Worm (Caenorhabditis elegans) whole organism, L2 larva: ENCODE data around the gene Y53C12A.8.

Experiments used
- C34F6.9 ChIP-seq: fragments of 150-350 bp; optimal IDR thresholded peaks from 2 replicates; lab custom pipeline; 2014; ENCODE audit warnings: missing biosample characterization, missing genetic modification characterization
- R02D3.7 ChIP-seq: fragments of 150-350 bp; optimal IDR thresholded peaks from 2 replicates; lab custom pipeline; 2014; ENCODE audit warnings: missing biosample characterization, missing genetic modification characterization
- Y55F3AM.14 ChIP-seq: fragments of 200-800 bp; sonication (Bioruptor generic); optimal IDR thresholded peaks from 2 replicates; lab custom pipeline; 2018; ENCODE audit warnings: mild to moderate bottlenecking, missing genetic modification characterization, missing compliant biosample characterization
- ZK546.5 ChIP-seq: sonication (generic microtip); optimal IDR thresholded peaks from 2 replicates; lab custom pipeline; 2017; ENCODE audit warnings: missing biosample characterization, missing genetic modification characterization
- alr-1 ChIP-seq: fragments of 150-350 bp; optimal IDR thresholded peaks from 2 replicates; lab custom pipeline; 2014; ENCODE audit warnings: missing biosample characterization, missing genetic modification characterization
- aly-2 ChIP-seq: fragments of 150-350 bp; optimal IDR thresholded peaks from 2 replicates; lab custom pipeline; 2014; ENCODE audit warnings: missing biosample characterization, missing genetic modification characterization
- ama-1 ChIP-seq: fragments of 150-350 bp; optimal IDR thresholded peaks from 2 replicates; lab custom pipeline; 2018; ENCODE audit warnings: inconsistent platforms
- blmp-1 ChIP-seq: sonication (generic microtip); optimal IDR thresholded peaks from 2 replicates; lab custom pipeline; 2017; ENCODE audit warnings: missing genetic modification characterization, mild to moderate bottlenecking, missing compliant biosample characterization, antibody characterized with exemption, moderate library complexity; ENCODE audit not compliant: insufficient read depth
- ceh-82 ChIP-seq: fragments of 150-350 bp; optimal IDR thresholded peaks from 2 replicates; lab custom pipeline; 2014; ENCODE audit warnings: missing biosample characterization, missing genetic modification characterization
- crh-2 ChIP-seq: sonication (generic microtip); optimal IDR thresholded peaks from 2 replicates; lab custom pipeline; 2017; ENCODE audit warnings: missing biosample characterization, missing genetic modification characterization
- dmd-4 ChIP-seq: sonication (generic microtip); optimal IDR thresholded peaks from 2 replicates; lab custom pipeline; 2017; ENCODE audit warnings: missing biosample characterization, missing genetic modification characterization
- egl-27 ChIP-seq: sonication (generic microtip); optimal IDR thresholded peaks from 3 replicates; lab custom pipeline; 2017; ENCODE audit warnings: missing biosample characterization, missing genetic modification reagents, missing genetic modification characterization
- elt-1 ChIP-seq: fragments of 150-350 bp; optimal IDR thresholded peaks from 2 replicates; lab custom pipeline; 2014; ENCODE audit warnings: missing biosample characterization, missing genetic modification characterization
- fos-1 ChIP-seq: fragments of 150-350 bp; optimal IDR thresholded peaks from 2 replicates; lab custom pipeline; 2014; ENCODE audit warnings: missing biosample characterization, missing genetic modification characterization
- gmeb-1 ChIP-seq: fragments of 150-350 bp; optimal IDR thresholded peaks from 2 replicates; lab custom pipeline; 2014; ENCODE audit warnings: missing biosample characterization, missing genetic modification characterization
- lin-11 ChIP-seq: fragments of 150-350 bp; sonication (generic microtip); optimal IDR thresholded peaks from 2 replicates; lab custom pipeline; 2014; ENCODE audit warnings: missing biosample characterization, missing genetic modification characterization, inconsistent platforms, mixed read lengths
- lin-13 ChIP-seq: fragments of 150-350 bp; optimal IDR thresholded peaks from 2 replicates; lab custom pipeline; 2014; ENCODE audit warnings: missing biosample characterization, missing genetic modification reagents, missing genetic modification characterization
- lin-39 ChIP-seq: fragments of 150-350 bp; optimal IDR thresholded peaks from 2 replicates; lab custom pipeline; 2014; ENCODE audit warnings: missing biosample characterization, missing genetic modification reagents, missing genetic modification characterization
- lsy-2 ChIP-seq, 2 experiments: fragments of 150-350 bp in 1 of 2; sonication (generic microtip) in 1 of 2; optimal IDR thresholded peaks; 2 replicates each; lab custom pipeline; 2014 to 2017; ENCODE audit warnings: missing biosample characterization in 2 of 2, missing genetic modification characterization in 2 of 2
- mab-5 ChIP-seq: fragments of 150-350 bp; optimal IDR thresholded peaks from 2 replicates; lab custom pipeline; 2014; ENCODE audit warnings: missing biosample characterization, missing genetic modification characterization
- mbf-1 ChIP-seq: sonication (generic microtip); optimal IDR thresholded peaks from 2 replicates; lab custom pipeline; 2017; ENCODE audit warnings: missing biosample characterization, missing genetic modification characterization
- mdl-1 ChIP-seq, 2 experiments: fragments of 150-350 bp in 1 of 2; sonication (generic microtip) in 1 of 2; optimal IDR thresholded peaks; 2 replicates each; lab custom pipeline; 2017; ENCODE audit warnings: missing biosample characterization in 2 of 2, missing genetic modification characterization in 2 of 2
- nhr-10 ChIP-seq: sonication (generic microtip); optimal IDR thresholded peaks from 2 replicates; lab custom pipeline; 2017; ENCODE audit warnings: missing biosample characterization, missing genetic modification characterization
- nhr-11 ChIP-seq: fragments of 150-350 bp; optimal IDR thresholded peaks from 2 replicates; lab custom pipeline; 2014; ENCODE audit warnings: missing biosample characterization, missing genetic modification characterization
- nhr-12 ChIP-seq: fragments of 150-350 bp; optimal IDR thresholded peaks from 2 replicates; lab custom pipeline; 2014; ENCODE audit warnings: missing biosample characterization, missing genetic modification characterization
- nhr-129 ChIP-seq: fragments of 150-350 bp; optimal IDR thresholded peaks from 2 replicates; lab custom pipeline; 2014; ENCODE audit warnings: missing biosample characterization, missing genetic modification characterization
- nhr-21 ChIP-seq: fragments of 150-350 bp; optimal IDR thresholded peaks from 2 replicates; lab custom pipeline; 2014; ENCODE audit warnings: missing biosample characterization, missing genetic modification characterization
- nhr-23 ChIP-seq: fragments of 150-350 bp; optimal IDR thresholded peaks from 2 replicates; lab custom pipeline; 2014; ENCODE audit warnings: missing biosample characterization, missing genetic modification reagents, missing genetic modification characterization
- nhr-6 ChIP-seq: fragments of 150-350 bp; optimal IDR thresholded peaks from 2 replicates; lab custom pipeline; 2014; ENCODE audit warnings: missing biosample characterization, missing genetic modification characterization
- nhr-77 ChIP-seq: fragments of 150-350 bp; optimal IDR thresholded peaks from 2 replicates; lab custom pipeline; 2014; ENCODE audit warnings: missing biosample characterization, missing genetic modification characterization
- peb-1 ChIP-seq: fragments of 150-350 bp; optimal IDR thresholded peaks from 2 replicates; lab custom pipeline; 2014; ENCODE audit warnings: missing biosample characterization, missing genetic modification characterization
- sem-4 ChIP-seq: fragments of 150-350 bp; optimal IDR thresholded peaks from 2 replicates; lab custom pipeline; 2014; ENCODE audit warnings: missing biosample characterization, missing genetic modification reagents, missing genetic modification characterization
- skn-1 ChIP-seq: sonication (generic microtip); optimal IDR thresholded peaks from 2 replicates; lab custom pipeline; 2017; ENCODE audit warnings: missing biosample characterization, missing genetic modification characterization
- sma-3 ChIP-seq: sonication (generic microtip); optimal IDR thresholded peaks from 2 replicates; lab custom pipeline; 2016; ENCODE audit warnings: missing genetic modification reagents, missing genetic modification characterization, missing compliant biosample characterization
- sma-9 ChIP-seq, 2 experiments: fragments of 150-350 bp in 1 of 2; sonication (generic microtip) in 1 of 2; optimal IDR thresholded peaks; 2 replicates each; lab custom pipeline; 2014 to 2016; ENCODE audit warnings: missing genetic modification characterization in 2 of 2, mild to moderate bottlenecking in 1 of 2, missing biosample characterization in 1 of 2, missing compliant biosample characterization in 1 of 2, missing genetic modification reagents in 1 of 2, moderate library complexity in 1 of 2
- snpc-4 ChIP-seq: fragments of 150-350 bp; optimal IDR thresholded peaks from 2 replicates; lab custom pipeline; 2014; ENCODE audit warnings: missing biosample characterization, missing genetic modification characterization
- unc-39 ChIP-seq: fragments of 150-350 bp; optimal IDR thresholded peaks from 2 replicates; lab custom pipeline; 2014; ENCODE audit warnings: missing biosample characterization, missing genetic modification characterization
- unc-55 ChIP-seq: fragments of 150-350 bp; sonication (generic microtip); optimal IDR thresholded peaks from 3 replicates; lab custom pipeline; 2014; ENCODE audit warnings: missing biosample characterization, missing genetic modification reagents, missing genetic modification characterization
- unc-62 ChIP-seq: fragments of 150-350 bp; optimal IDR thresholded peaks from 2 replicates; lab custom pipeline; 2014; ENCODE audit warnings: missing biosample characterization, missing genetic modification reagents, missing genetic modification characterization
- zag-1 ChIP-seq: fragments of 150-350 bp; optimal IDR thresholded peaks from 2 replicates; lab custom pipeline; 2014; ENCODE audit warnings: missing biosample characterization, missing genetic modification characterization
- ztf-1 ChIP-seq: fragments of 200-800 bp; sonication (Bioruptor generic); conservative IDR thresholded peaks from 2 replicates; pipeline ENCODE4 v1.3.6; 2022; ENCODE audit warnings: missing genetic modification characterization, missing compliant biosample characterization
- ztf-11 ChIP-seq: sonication (generic microtip); optimal IDR thresholded peaks from 2 replicates; lab custom pipeline; 2017; ENCODE audit warnings: missing biosample characterization, missing genetic modification characterization

Y53C12A.8 gene

DNA sequence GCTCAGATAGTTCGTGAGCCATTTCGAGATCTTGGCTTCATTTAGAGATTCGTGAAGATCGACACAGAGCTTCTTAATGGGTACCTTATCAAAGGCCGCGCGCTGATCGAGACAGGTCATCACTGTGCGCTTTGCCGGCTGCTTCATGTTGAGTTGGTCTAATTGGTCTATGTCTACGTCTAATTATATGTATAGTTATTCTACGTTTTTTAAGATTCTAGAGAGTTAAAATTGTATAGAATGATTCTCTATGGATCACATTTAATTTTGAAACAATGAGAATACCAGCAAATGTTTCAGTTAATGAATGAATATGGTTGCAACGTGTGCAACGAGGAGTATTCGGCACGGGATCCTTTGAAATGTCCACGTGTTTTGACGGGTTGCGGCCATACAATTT lies 25.6 kb downstream of the Y53C12A.8 start, which contains the start of gene arc-1:
Gene arc-1 (plus strand): TSS at position 301 of the 400 bp plus-strand sequence.
- TF ChIP-seq mab-5 (tag; lab: Kevin White, UChicago) (no peak), C34F6.9 (tag; lab: Kevin White, UChicago) (no peak), nhr-77 (no peak), nhr-21 (no peak), dmd-4 (tag; lab: Kevin White, UChicago) (no peak), unc-39 (tag; lab: Kevin White, UChicago) (no peak), ZK546.5 (no peak), mdl-1 (tag; optimal IDR thresholded peaks at IDR 0.05; lab: Kevin White, UChicago) (no peak), lin-13 (no peak), sma-9 (GFP tag; optimal IDR thresholded peaks at IDR 0.05; lab: Kevin White, UChicago) (no peak), sma-9 (tag; optimal IDR thresholded peaks at IDR 0.05; lab: Kevin White, UChicago) (no peak), zag-1 (no peak), lin-11 (tag; lab: Kevin White, UChicago) (no peak), nhr-12 (tag; lab: Kevin White, UChicago) (no peak), aly-2 (tag; lab: Kevin White, UChicago) (no peak), alr-1 (tag; lab: Kevin White, UChicago) (no peak), peb-1 (tag; lab: Kevin White, UChicago) (no peak)

DNA sequence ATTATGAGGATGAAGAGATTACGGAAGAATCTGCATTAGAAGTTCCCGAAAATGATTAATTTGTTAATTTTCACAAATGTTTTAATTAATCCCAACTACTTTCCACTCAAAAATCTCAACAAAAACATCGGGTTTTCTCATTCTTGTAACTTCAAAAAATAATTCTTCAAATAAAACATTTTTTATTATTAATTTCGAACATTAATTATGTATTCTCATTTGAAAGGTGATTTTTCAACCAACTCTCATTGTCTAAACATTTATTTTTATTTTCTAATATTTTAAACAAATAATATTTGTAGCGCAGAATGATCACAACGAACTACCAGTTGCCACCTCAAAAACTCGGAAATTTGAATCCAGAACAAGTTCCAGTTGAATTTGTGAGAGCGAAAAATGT lies 29.0 kb downstream of the Y53C12A.8 start, which contains the start of gene ZK1320.7:
Gene ZK1320.7 (plus strand): TSS at position 301 of the 400 bp plus-strand sequence.
- TF ChIP-seq skn-1 = no peak
- no peak for TF ChIP-seq ZK546.5
- no peak for TF ChIP-seq lin-39 (tag; lab: Kevin White, UChicago)
- TF ChIP-seq mbf-1 (tag; lab: Kevin White, UChicago) = no peak
- TF ChIP-seq sma-3 (GFP tag; lab: Kevin White, UChicago) = no peak
- TF ChIP-seq nhr-6 (tag; lab: Kevin White, UChicago) = no peak
- TF ChIP-seq unc-55 = no peak
- TF ChIP-seq lin-11 (tag; lab: Kevin White, UChicago) = no peak
- no peak for TF ChIP-seq dmd-4 (tag; lab: Kevin White, UChicago)
- no peak for TF ChIP-seq nhr-77
- no peak for TF ChIP-seq ztf-1
- no peak for TF ChIP-seq ama-1 (lab: Kevin White, UChicago)
- no peak for TF ChIP-seq unc-62 (GFP tag; lab: Kevin White, UChicago)
- no peak for TF ChIP-seq lin-13
- no peak for TF ChIP-seq Y55F3AM.14
- TF ChIP-seq elt-1 (tag; lab: Kevin White, UChicago) = no peak
- no peak for TF ChIP-seq aly-2 (tag; lab: Kevin White, UChicago)
- no peak for TF ChIP-seq alr-1 (tag; lab: Kevin White, UChicago)
- no peak for TF ChIP-seq nhr-10 (tag; lab: Kevin White, UChicago)
- no peak for TF ChIP-seq C34F6.9 (tag; lab: Kevin White, UChicago)

DNA sequence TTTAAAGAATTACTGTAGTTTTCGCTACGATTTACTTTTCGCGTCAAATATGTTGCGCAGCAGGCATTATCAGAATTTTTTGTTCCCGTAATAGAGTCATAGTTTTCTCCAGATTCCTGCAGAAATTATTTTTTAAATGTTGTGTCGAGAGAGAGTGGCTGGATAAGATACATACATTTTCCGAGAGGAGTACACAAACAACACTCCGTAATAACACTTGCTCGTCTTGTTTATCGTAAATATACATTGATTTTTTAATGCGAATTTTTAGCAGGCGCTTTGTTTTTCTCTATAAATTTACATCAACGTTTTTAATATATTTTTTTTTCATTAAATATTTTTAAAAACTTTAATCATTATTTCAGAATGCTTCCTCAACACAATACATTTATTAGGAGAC lies 31.3 kb downstream of the Y53C12A.8 start, which contains the start of gene taf-8:
Gene taf-8 (plus strand): TSS at position 360 of the 400 bp plus-strand sequence.
- TF ChIP-seq sma-9 (GFP tag; optimal IDR thresholded peaks at IDR 0.05; lab: Kevin White, UChicago) = peak; percentile 49
- TF ChIP-seq sma-9 (tag; optimal IDR thresholded peaks at IDR 0.05; lab: Kevin White, UChicago) = no peak
- TF ChIP-seq sem-4 (tag; lab: Kevin White, UChicago) = no peak
- no peak for TF ChIP-seq lin-39 (tag; lab: Kevin White, UChicago)
- TF ChIP-seq ceh-82 (tag; lab: Kevin White, UChicago) = no peak
- TF ChIP-seq snpc-4 (tag; lab: Kevin White, UChicago) = no peak
- no peak for TF ChIP-seq dmd-4 (tag; lab: Kevin White, UChicago)
- TF ChIP-seq elt-1 (tag; lab: Kevin White, UChicago) = no peak
- TF ChIP-seq unc-55 = peak; percentile 83
- TF ChIP-seq lsy-2 (tag; optimal IDR thresholded peaks at IDR 0.05; lab: Kevin White, UChicago) = peak; percentile 5 to 85
- TF ChIP-seq sma-3 (GFP tag; lab: Kevin White, UChicago) = peak; percentile 32
- no peak for TF ChIP-seq fos-1 (tag; lab: Kevin White, UChicago)
- TF ChIP-seq skn-1 = no peak
- TF ChIP-seq R02D3.7 (tag; lab: Kevin White, UChicago) = peak; percentile 86
- TF ChIP-seq nhr-21 = peak; percentile 26
- TF ChIP-seq lin-11 (tag; lab: Kevin White, UChicago) = no peak
- no peak for TF ChIP-seq nhr-11 (tag; lab: Kevin White, UChicago)
- TF ChIP-seq nhr-6 (tag; lab: Kevin White, UChicago) = no peak
- TF ChIP-seq blmp-1 (tag; lab: Kevin White, UChicago) = no peak
- TF ChIP-seq crh-2 (tag; lab: Kevin White, UChicago) = peak; percentile 67
- TF ChIP-seq mab-5 (tag; lab: Kevin White, UChicago) = peak; percentile 7
- TF ChIP-seq unc-39 (tag; lab: Kevin White, UChicago) = no peak
- TF ChIP-seq nhr-23 (tag; lab: Kevin White, UChicago) = no peak
- no peak for TF ChIP-seq ztf-11 (tag; lab: Kevin White, UChicago)
- TF ChIP-seq ZK546.5 = no peak
- no peak for TF ChIP-seq mbf-1 (tag; lab: Kevin White, UChicago)
- TF ChIP-seq nhr-77 = no peak
- no peak for TF ChIP-seq alr-1 (tag; lab: Kevin White, UChicago)
- TF ChIP-seq egl-27 (tag; lab: Kevin White, UChicago) = no peak
- no peak for TF ChIP-seq nhr-12 (tag; lab: Kevin White, UChicago)
- no peak for TF ChIP-seq zag-1
- TF ChIP-seq gmeb-1 = peak; percentile 63
- no peak for TF ChIP-seq ztf-1
- TF ChIP-seq lin-13 = peak; percentile 38
- peak; percentile 78 for TF ChIP-seq C34F6.9 (tag; lab: Kevin White, UChicago)
- peak; percentile 22 for TF ChIP-seq nhr-129 (tag; lab: Kevin White, UChicago)
